Fruit fly (Drosophila melanogaster): ENCODE data around the gene del.

The del gene

dm6 chr2L:21158554-21158953 lies 10.2 kb upstream of the del start, which contains the start of the genes Coq3 and Pld3 (continued):
- no peak for TF ChIP-seq zen2 (GFP tag; IDR thresholded peaks at IDR 0.05; ENCODE audit: partially characterized antibody)
- TF ChIP-seq CG13775 (GFP tag; optimal IDR thresholded peaks at IDR 0.05), result peak; percentile 80
- TF ChIP-seq jing (GFP tag; optimal IDR thresholded peaks at IDR 0.05), result no peak
- TF ChIP-seq dati (GFP tag; IDR thresholded peaks at IDR 0.05), result peak; percentile 71
- TF ChIP-seq nmo (GFP tag; optimal IDR thresholded peaks at IDR 0.05), result peak; percentile 80
- no peak for TF ChIP-seq Jarid2 (GFP tag; optimal IDR thresholded peaks at IDR 0.05)
- peak; percentile 61 for TF ChIP-seq Antp (GFP tag; optimal IDR thresholded peaks at IDR 0.05)
- peak; percentile 35 for TF ChIP-seq Atf-2 (GFP tag; optimal IDR thresholded peaks at IDR 0.05)
- peak; percentile 76 for TF ChIP-seq CG18011 (GFP tag; optimal IDR thresholded peaks at IDR 0.05)
- no peak for TF ChIP-seq pita (GFP tag; optimal IDR thresholded peaks at IDR 0.05)
- peak; percentile 90 for TF ChIP-seq Xrp1 (GFP tag; IDR thresholded peaks at IDR 0.05)
- TF ChIP-seq CG1832 (GFP tag; optimal IDR thresholded peaks at IDR 0.05), result no peak
- peak; percentile 80 for TF ChIP-seq NFAT (GFP tag; IDR thresholded peaks at IDR 0.05)
- TF ChIP-seq CG30020 (tag; optimal IDR thresholded peaks at IDR 0.05), result peak; percentile 90
- peak; percentile 59 for TF ChIP-seq CG9437 (GFP tag; optimal IDR thresholded peaks at IDR 0.05)
- TF ChIP-seq Ets65A (GFP tag), result peak; percentile 95
- TF ChIP-seq knrl (GFP tag; IDR thresholded peaks at IDR 0.05; ENCODE audit: partially characterized antibody), result no peak
- peak; percentile 65 for TF ChIP-seq CG4404 (GFP tag; IDR thresholded peaks at IDR 0.05)
- peak; percentile 88 for TF ChIP-seq CG12155 (GFP tag; optimal IDR thresholded peaks at IDR 0.05)
- no peak for TF ChIP-seq bowl (GFP tag; IDR thresholded peaks at IDR 0.05)
- TF ChIP-seq CG8359 (GFP tag; optimal IDR thresholded peaks at IDR 0.05; ENCODE audit: borderline replicate concordance), result peak; percentile 64
- TF ChIP-seq CG34224 (GFP tag; IDR thresholded peaks at IDR 0.05; ENCODE audit: partially characterized antibody), result no peak
- peak; percentile 73 for TF ChIP-seq chn (GFP tag; optimal IDR thresholded peaks at IDR 0.05)
- TF ChIP-seq Max (GFP tag; optimal IDR thresholded peaks at IDR 0.05), result peak; percentile 72
- peak; percentile 19 for TF ChIP-seq trh (GFP tag; optimal IDR thresholded peaks at IDR 0.05)
- peak; percentile 85 for TF ChIP-seq row (GFP tag; IDR thresholded peaks at IDR 0.05)
- no peak for TF ChIP-seq HmgD (GFP tag; optimal IDR thresholded peaks at IDR 0.05)
- TF ChIP-seq CG16813 (GFP tag; IDR thresholded peaks at IDR 0.05; ENCODE audit: partially characterized antibody), result no peak
- TF ChIP-seq CG1233 (GFP tag; optimal IDR thresholded peaks at IDR 0.05), result peak; percentile 78
- no peak for TF ChIP-seq kni (GFP tag; optimal IDR thresholded peaks at IDR 0.05)
- peak; percentile 64 for TF ChIP-seq CG30431 (GFP tag; optimal IDR thresholded peaks at IDR 0.05)
- peak; percentile 18 for TF ChIP-seq CG3407 (GFP tag; optimal IDR thresholded peaks at IDR 0.05)
- TF ChIP-seq fd96Cb (tag; optimal IDR thresholded peaks at IDR 0.05), result peak; percentile 76
- peak; percentile 63 for TF ChIP-seq CG14050 (GFP tag; IDR thresholded peaks at IDR 0.05)
- TF ChIP-seq jumu (GFP tag; optimal IDR thresholded peaks at IDR 0.05), result peak; percentile 10
- no peak for TF ChIP-seq sc (optimal IDR thresholded peaks at IDR 0.05)
- peak; percentile 67 for TF ChIP-seq sc (GFP tag; optimal IDR thresholded peaks at IDR 0.05)
- TF ChIP-seq CG2116 (GFP tag; optimal IDR thresholded peaks at IDR 0.05), result peak; percentile 64
- peak; percentile 56 for TF ChIP-seq CG12219 (GFP tag; optimal IDR thresholded peaks at IDR 0.05)
- TF ChIP-seq prd (optimal IDR thresholded peaks at IDR 0.05), result no peak
- TF ChIP-seq prd (GFP tag; IDR thresholded peaks at IDR 0.05), result peak; percentile 85
- peak; percentile 73 for TF ChIP-seq H2.0 (GFP tag; IDR thresholded peaks at IDR 0.05)
- TF ChIP-seq pb (GFP tag; optimal IDR thresholded peaks at IDR 0.05), result no peak
- no peak for TF ChIP-seq emc (GFP tag; optimal IDR thresholded peaks at IDR 0.05)
- TF ChIP-seq CG1602 (GFP tag; optimal IDR thresholded peaks at IDR 0.05), result peak; percentile 72
- no peak for TF ChIP-seq Gsc (GFP tag; IDR thresholded peaks at IDR 0.05)
- TF ChIP-seq aop (GFP tag; IDR thresholded peaks at IDR 0.05), result peak; percentile 63; the same call in 1 of the 2 replicates
- TF ChIP-seq CG6272 (GFP tag; IDR thresholded peaks at IDR 0.05), result 0 out of 2 replicates have a peak, but pooled peaks have one; percentile 44
- TF ChIP-seq Adf1 (GFP tag; IDR thresholded peaks at IDR 0.05), result peak; percentile 56
- TF ChIP-seq nerfin-1 (tag; optimal IDR thresholded peaks at IDR 0.05), result peak; percentile 67
- TF ChIP-seq CG34376 (GFP tag; optimal IDR thresholded peaks at IDR 0.05), result peak; percentile 70
- TF ChIP-seq run (tag; optimal IDR thresholded peaks at IDR 0.05), result peak; percentile 46
